Worm (Caenorhabditis elegans): Measurements from ENCODE around the gene F14B8.4.

DNA sequence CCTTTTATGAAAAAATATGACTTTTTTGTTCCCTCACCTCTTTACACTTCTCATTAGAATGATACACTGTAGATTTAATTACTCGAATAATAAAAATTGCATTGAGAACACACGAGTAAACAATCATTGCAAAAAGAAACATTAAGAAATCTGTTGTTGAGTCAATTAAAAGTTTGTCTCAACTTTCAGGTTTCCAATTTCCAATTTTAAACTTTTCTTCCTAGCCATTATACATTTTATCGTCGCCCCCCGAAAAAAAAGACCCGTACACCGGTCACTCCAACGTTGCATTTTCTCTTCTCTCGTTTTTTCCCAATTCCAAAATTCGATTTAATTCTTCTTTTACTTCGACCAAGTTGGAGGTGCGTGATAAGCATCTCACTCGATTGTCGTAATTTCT is 40.2 kb upstream of the F14B8.4 start, which contains the start of gene C16E9.1:
- no peak for TF ChIP-seq attf-3 (GFP tag; conservative IDR thresholded peaks at IDR 0.05)
- no peak for TF ChIP-seq him-1 (tag; optimal IDR thresholded peaks at IDR 0.05)
- no peak for TF ChIP-seq sdz-38 (tag; optimal IDR thresholded peaks at IDR 0.05)

All from whole organism, young adult.